Worm (Caenorhabditis elegans): ENCODE data around the gene math-23.

ce11 chrII:1895278-1895677, 6.8 kb upstream of the math-23 start, which contains the start of gene C46F9.5:
- TF ChIP-seq lim-6 (tag; optimal IDR thresholded peaks at IDR 0.05) (no peak), ceh-9 (tag; optimal IDR thresholded peaks at IDR 0.05) (no peak), pag-3 (tag; optimal IDR thresholded peaks at IDR 0.05; ENCODE audit: borderline replicate concordance) (no peak), F13H6.1 (tag; optimal IDR thresholded peaks at IDR 0.05) (no peak), fkh-10 (GFP tag; optimal IDR thresholded peaks at IDR 0.05) (no peak), ama-1 (optimal IDR thresholded peaks at IDR 0.05) (no peak), dmd-4 (tag; optimal IDR thresholded peaks at IDR 0.05; ENCODE audit: borderline replicate concordance) (no peak), tbx-2 (tag; optimal IDR thresholded peaks at IDR 0.05) (no peak), gmeb-2 (tag; optimal IDR thresholded peaks at IDR 0.05) (no peak), pqm-1 (tag; optimal IDR thresholded peaks at IDR 0.05) (no peak), ets-4 (tag; optimal IDR thresholded peaks at IDR 0.05) (no peak), hlh-8 (tag; optimal IDR thresholded peaks at IDR 0.05) (no peak), hlh-13 (GFP tag; optimal IDR thresholded peaks at IDR 0.05) (no peak)
